Fruit fly (Drosophila melanogaster) whole organism, embryonic: ENCODE data around the gene veli.

ENCODE experiments used
- Aef1 ChIP-seq: fragments of 200-800 bp; sonication (Bioruptor generic); IDR thresholded peaks from 3 replicates; pipeline ENCODE4 v1.3.6; 2022; ENCODE audit warnings: missing biosample characterization, missing genetic modification characterization
- CG11695 ChIP-seq: fragments of 200-800 bp; sonication (Bioruptor generic); IDR thresholded peaks from 3 replicates; pipeline ENCODE4 v1.3.6; 2022; ENCODE audit warnings: missing biosample characterization, missing genetic modification characterization
- CG12104 ChIP-seq: fragments of 200-800 bp; sonication (Bioruptor generic); optimal IDR thresholded peaks from 3 replicates; lab custom pipeline; 2016; ENCODE audit warnings: missing biosample characterization, missing genetic modification characterization
- CG12219 ChIP-seq: fragments of 200-800 bp; sonication (Bioruptor generic); optimal IDR thresholded peaks from 3 replicates; lab custom pipeline; 2018; ENCODE audit warnings: missing biosample characterization, mild to moderate bottlenecking, missing genetic modification characterization
- CG12769 ChIP-seq: fragments of 200-800 bp; sonication (Bioruptor generic); optimal IDR thresholded peaks from 2 replicates; lab custom pipeline; 2019; ENCODE audit warnings: missing biosample characterization, mild to moderate bottlenecking, missing genetic modification characterization, moderate library complexity
- CG13424 ChIP-seq: fragments of 200-800 bp; sonication (Bioruptor generic); optimal IDR thresholded peaks from 2 replicates; lab custom pipeline; 2019; ENCODE audit warnings: missing biosample characterization, mild to moderate bottlenecking, missing genetic modification characterization, moderate library complexity
- CG13624 ChIP-seq: fragments of 200-800 bp; sonication (Bioruptor generic); optimal IDR thresholded peaks from 2 replicates; lab custom pipeline; 2016; ENCODE audit warnings: missing biosample characterization, missing genetic modification characterization
- CG15601 ChIP-seq: fragments of 200-800 bp; sonication (Bioruptor generic); optimal IDR thresholded peaks from 3 replicates; lab custom pipeline; 2019; ENCODE audit warnings: missing biosample characterization, mild to moderate bottlenecking, missing genetic modification characterization, moderate library complexity
- CG1603 ChIP-seq: fragments of 200-800 bp; sonication (Bioruptor generic); optimal IDR thresholded peaks from 2 replicates; lab custom pipeline; 2019; ENCODE audit warnings: missing biosample characterization, mild to moderate bottlenecking, missing genetic modification characterization, moderate library complexity
- CG17568 ChIP-seq: fragments of 200-800 bp; sonication (Bioruptor generic); optimal IDR thresholded peaks from 2 replicates; lab custom pipeline; 2018; ENCODE audit warnings: missing biosample characterization, mild to moderate bottlenecking, missing genetic modification characterization, moderate library complexity
- CG18476 ChIP-seq: fragments of 200-800 bp; sonication (Bioruptor generic); optimal IDR thresholded peaks from 2 replicates; lab custom pipeline; 2016; ENCODE audit warnings: missing biosample characterization, mild to moderate bottlenecking, missing genetic modification characterization
- CG18599 ChIP-seq: fragments of 200-800 bp; sonication (Bioruptor generic); optimal IDR thresholded peaks from 3 replicates; lab custom pipeline; 2017; ENCODE audit warnings: missing biosample characterization, missing genetic modification characterization, mild to moderate bottlenecking, moderate library complexity, missing genetic modification reagents
- CG3065 ChIP-seq: fragments of 200-800 bp; sonication (Bioruptor generic); optimal IDR thresholded peaks from 2 replicates; lab custom pipeline; 2016; ENCODE audit warnings: missing biosample characterization, missing genetic modification characterization
- CG34376 ChIP-seq: fragments of 200-800 bp; sonication (Bioruptor generic); optimal IDR thresholded peaks from 2 replicates; lab custom pipeline; 2018; ENCODE audit warnings: missing biosample characterization, mild to moderate bottlenecking, missing genetic modification characterization
- CG6765 ChIP-seq: fragments of 200-800 bp; sonication (Bioruptor generic); optimal IDR thresholded peaks from 3 replicates; lab custom pipeline; 2017; ENCODE audit warnings: missing biosample characterization, mild to moderate bottlenecking, missing genetic modification characterization
- CG7271 ChIP-seq: fragments of 200-800 bp; sonication (Bioruptor generic); optimal IDR thresholded peaks from 2 replicates; lab custom pipeline; 2018; ENCODE audit warnings: missing biosample characterization, mild to moderate bottlenecking, missing genetic modification characterization, moderate library complexity
- CG7357 ChIP-seq: fragments of 200-800 bp; sonication (Bioruptor generic); IDR thresholded peaks from 3 replicates; pipeline ENCODE4 v1.3.6; 2022; ENCODE audit warnings: missing biosample characterization, missing genetic modification characterization
- CG8388 ChIP-seq: fragments of 200-800 bp; sonication (Bioruptor generic); optimal IDR thresholded peaks from 2 replicates; lab custom pipeline; 2019; ENCODE audit warnings: missing biosample characterization, mild to moderate bottlenecking, missing genetic modification characterization, moderate library complexity
- CG9876 ChIP-seq: fragments of 200-800 bp; sonication (Bioruptor generic); optimal IDR thresholded peaks from 2 replicates; lab custom pipeline; 2016; ENCODE audit warnings: missing biosample characterization, missing genetic modification characterization
- CG9932 ChIP-seq: fragments of 200-800 bp; sonication (Bioruptor generic); IDR thresholded peaks from 2 replicates; pipeline ENCODE4 v1.3.6; 2022; ENCODE audit warnings: missing biosample characterization, missing genetic modification characterization
- D19B ChIP-seq: fragments of 200-800 bp; sonication (Bioruptor generic); optimal IDR thresholded peaks from 2 replicates; lab custom pipeline; 2017; ENCODE audit warnings: missing biosample characterization, mild to moderate bottlenecking, missing genetic modification characterization
- HHEX ChIP-seq: fragments of 200-800 bp; sonication (Bioruptor generic); optimal IDR thresholded peaks from 3 replicates; lab custom pipeline; 2017; ENCODE audit warnings: missing biosample characterization, mild to moderate bottlenecking, missing genetic modification characterization, missing genetic modification reagents
- HLH54F ChIP-seq: fragments of 200-800 bp; sonication (Bioruptor generic); optimal IDR thresholded peaks from 3 replicates; lab custom pipeline; 2016; ENCODE audit warnings: missing biosample characterization, missing genetic modification characterization
- Mad ChIP-seq: fragments of 200-800 bp; sonication (Bioruptor generic); optimal IDR thresholded peaks from 2 replicates; lab custom pipeline; 2016; ENCODE audit warnings: missing biosample characterization, missing genetic modification characterization
- NC2α ChIP-seq: fragments of 200-800 bp; sonication (Bioruptor generic); optimal IDR thresholded peaks from 2 replicates; lab custom pipeline; 2016; ENCODE audit warnings: missing biosample characterization, missing genetic modification characterization
- Vsx1 ChIP-seq: fragments of 200-800 bp; sonication (Bioruptor generic); optimal IDR thresholded peaks from 2 replicates; lab custom pipeline; 2017; ENCODE audit warnings: missing biosample characterization, mild to moderate bottlenecking, missing genetic modification characterization, missing genetic modification reagents
- YL-1 ChIP-seq: fragments of 200-800 bp; sonication (Bioruptor generic); optimal IDR thresholded peaks from 3 replicates; lab custom pipeline; 2017; ENCODE audit warnings: missing biosample characterization, mild to moderate bottlenecking, missing genetic modification characterization
- ase ChIP-seq: fragments of 200-800 bp; sonication (Bioruptor generic); IDR thresholded peaks from 3 replicates; pipeline ENCODE4 v1.3.6; 2022; ENCODE audit warnings: missing biosample characterization, missing genetic modification characterization
- caup ChIP-seq: fragments of 200-800 bp; sonication (Bioruptor generic); optimal IDR thresholded peaks from 3 replicates; lab custom pipeline; 2017; ENCODE audit warnings: missing biosample characterization, mild to moderate bottlenecking, missing genetic modification characterization, moderate library complexity; ENCODE audit not compliant: severe bottlenecking
- cg ChIP-seq: fragments of 200-800 bp; sonication (Bioruptor generic); optimal IDR thresholded peaks from 3 replicates; lab custom pipeline; 2019; ENCODE audit warnings: missing biosample characterization, mild to moderate bottlenecking, missing genetic modification characterization, moderate library complexity
- chm ChIP-seq: fragments of 200-800 bp; sonication (Bioruptor generic); IDR thresholded peaks from 2 replicates; pipeline ENCODE4 v1.3.6; 2022; ENCODE audit warnings: missing biosample characterization, missing genetic modification characterization
- corto ChIP-seq: fragments of 200-800 bp; sonication (Bioruptor generic); optimal IDR thresholded peaks from 2 replicates; lab custom pipeline; 2016; ENCODE audit warnings: missing biosample characterization, mild to moderate bottlenecking, missing genetic modification characterization, moderate library complexity
- dmrt99B ChIP-seq: fragments of 200-800 bp; sonication (Bioruptor generic); optimal IDR thresholded peaks from 2 replicates; lab custom pipeline; 2018; ENCODE audit warnings: missing biosample characterization, mild to moderate bottlenecking, missing genetic modification characterization, moderate library complexity
- dpn ChIP-seq, 2 experiments: fragments of 200-800 bp; sonication (Bioruptor generic); optimal IDR thresholded peaks; 3 replicates each; lab custom pipeline; 2016; ENCODE audit warnings: missing biosample characterization in 2 of 2, missing genetic modification characterization in 2 of 2
- esg ChIP-seq: fragments of 200-800 bp; sonication (Bioruptor generic); conservative IDR thresholded peaks from 2 replicates; pipeline ENCODE4 v1.3.6; 2022; ENCODE audit warnings: missing biosample characterization, missing genetic modification characterization
- gce ChIP-seq: fragments of 200-800 bp; sonication (Bioruptor generic); IDR thresholded peaks from 3 replicates; pipeline ENCODE4 v1.3.6; 2022; ENCODE audit warnings: missing biosample characterization, missing genetic modification characterization
- gem ChIP-seq: fragments of 200-800 bp; sonication (Bioruptor generic); optimal IDR thresholded peaks from 2 replicates; lab custom pipeline; 2019; ENCODE audit warnings: missing biosample characterization, mild to moderate bottlenecking, missing genetic modification characterization, moderate library complexity
- gfzf ChIP-seq: fragments of 200-800 bp; sonication (Bioruptor generic); optimal IDR thresholded peaks from 2 replicates; lab custom pipeline; 2016; ENCODE audit warnings: missing biosample characterization, mild to moderate bottlenecking, missing genetic modification characterization, moderate library complexity
- gro ChIP-seq: fragments of 200-800 bp; sonication (Bioruptor generic); optimal IDR thresholded peaks from 2 replicates; lab custom pipeline; 2016; ENCODE audit warnings: missing biosample characterization, missing genetic modification characterization
- inv ChIP-seq: fragments of 200-800 bp; sonication (Bioruptor generic); IDR thresholded peaks from 2 replicates; pipeline ENCODE4 v1.3.6; 2022; ENCODE audit warnings: missing biosample characterization, missing genetic modification characterization; ENCODE audit not compliant: partially characterized antibody
- jigr1 ChIP-seq: fragments of 200-800 bp; sonication (Bioruptor generic); IDR thresholded peaks from 3 replicates; pipeline ENCODE4 v1.3.6; 2022; ENCODE audit warnings: missing biosample characterization, missing genetic modification characterization
- lmd ChIP-seq: fragments of 200-800 bp; sonication (Bioruptor generic); IDR thresholded peaks from 2 replicates; pipeline ENCODE4 v1.3.6; 2022; ENCODE audit warnings: missing biosample characterization, missing genetic modification characterization
- nmo ChIP-seq: fragments of 200-800 bp; sonication (Bioruptor generic); optimal IDR thresholded peaks from 2 replicates; lab custom pipeline; 2018; ENCODE audit warnings: missing biosample characterization, mild to moderate bottlenecking, missing genetic modification characterization, moderate library complexity
- pita ChIP-seq: fragments of 200-800 bp; sonication (Bioruptor generic); optimal IDR thresholded peaks from 2 replicates; lab custom pipeline; 2017; ENCODE audit warnings: missing biosample characterization, mild to moderate bottlenecking, missing genetic modification characterization
- ro ChIP-seq: fragments of 200-800 bp; sonication (Bioruptor generic); IDR thresholded peaks from 2 replicates; pipeline ENCODE4 v1.3.6; 2022; ENCODE audit warnings: missing biosample characterization, missing genetic modification characterization
- sqz ChIP-seq: fragments of 200-800 bp; sonication (Bioruptor generic); optimal IDR thresholded peaks from 3 replicates; lab custom pipeline; 2018; ENCODE audit warnings: missing biosample characterization, mild to moderate bottlenecking, missing genetic modification characterization
- stc ChIP-seq: fragments of 200-800 bp; sonication (Bioruptor generic); IDR thresholded peaks from 2 replicates; pipeline ENCODE4 v1.3.6; 2022; ENCODE audit warnings: missing biosample characterization, missing genetic modification characterization
- tll ChIP-seq, 2 experiments: fragments of 200-800 bp in 1 of 2; fragments of >200 bp in 1 of 2; sonication (Bioruptor generic) in 1 of 2; optimal IDR thresholded peaks; 2 replicates each; lab custom pipeline; 2017 to 2019; ENCODE audit warnings: missing biosample characterization in 2 of 2, missing genetic modification characterization in 2 of 2, mild to moderate bottlenecking in 1 of 2, moderate library complexity in 1 of 2
- twi ChIP-seq: fragments of 200-800 bp; optimal IDR thresholded peaks from 2 replicates; lab custom pipeline; 2019; ENCODE audit warnings: missing biosample characterization, mild to moderate bottlenecking, missing genetic modification characterization, moderate library complexity
- usp ChIP-seq: fragments of >200 bp; optimal IDR thresholded peaks from 2 replicates; lab custom pipeline; 2017; ENCODE audit warnings: missing biosample characterization, missing genetic modification characterization

The veli gene

dm6 chr3R:25051441-25052097, 13.8 kb downstream of the veli start (continued):
- TF ChIP-seq CG34376 (GFP tag; lab: Kevin White, UChicago) (peak; percentile 43), jigr1 (no peak), D19B (no peak), CG18599 (GFP tag; lab: Kevin White, UChicago) (peak; percentile 56), nmo (GFP tag; lab: Kevin White, UChicago) (no peak), CG9932 (no peak), tll (GFP tag; optimal IDR thresholded peaks at IDR 0.05; lab: Kevin White, UChicago) (no peak), corto (GFP tag; lab: Kevin White, UChicago) (no peak), CG1603 (tag; lab: Kevin White, UChicago) (peak; percentile 20), CG12104 (GFP tag; lab: Kevin White, UChicago) (no peak), Aef1 (GFP tag; lab: Robert Waterston, UW) (peak; percentile 24; the same call in 1 of the 3 replicates), Vsx1 (GFP tag; lab: Kevin White, UChicago) (no peak), HHEX (no peak), lmd (GFP tag; lab: Robert Waterston, UW) (no peak; the same call in 1 of the 2 replicates), cg (GFP tag; lab: Kevin White, UChicago) (no peak), twi (no peak), CG15601 (tag; lab: Kevin White, UChicago) (no peak), HLH54F (GFP tag; lab: Kevin White, UChicago) (no peak), YL-1 (GFP tag; lab: Kevin White, UChicago) (no peak), CG9876 (GFP tag; lab: Kevin White, UChicago) (no peak), NC2α (GFP tag; lab: Kevin White, UChicago) (no peak), CG7357 (GFP tag; lab: Robert Waterston, UW) (no peak), Mad (GFP tag; lab: Kevin White, UChicago) (no peak), gfzf (no peak), CG13624 (GFP tag; lab: Kevin White, UChicago) (peak; percentile 21), chm (GFP tag; lab: Robert Waterston, UW) (no peak), CG12219 (no peak), inv (no peak), dmrt99B (no peak), ase (GFP tag; lab: Robert Waterston, UW) (no peak), gro (GFP tag; lab: Kevin White, UChicago) (no peak), CG6765 (GFP tag; lab: Kevin White, UChicago) (no peak), stc (GFP tag; lab: Robert Waterston, UW) (no peak), usp (GFP tag; lab: Kevin White, UChicago) (no peak), CG12769 (no peak), CG17568 (no peak), CG7271 (tag; lab: Kevin White, UChicago) (no peak), CG13424 (no peak), pita (no peak), ro (GFP tag; lab: Robert Waterston, UW) (no peak), gem (tag; lab: Kevin White, UChicago) (peak; percentile 24), sqz (no peak), esg (no peak), CG8388 (GFP tag; lab: Kevin White, UChicago) (no peak), caup (GFP tag; lab: Kevin White, UChicago) (no peak), CG18476 (GFP tag; lab: Kevin White, UChicago) (no peak), dpn (GFP tag; optimal IDR thresholded peaks at IDR 0.05; lab: Kevin White, UChicago) (no peak), CG3065 (GFP tag; lab: Kevin White, UChicago) (no peak), CG11695 (GFP tag; lab: Robert Waterston, UW) (no peak), gce (GFP tag; lab: Robert Waterston, UW) (no peak)
